Fruit fly (Drosophila melanogaster) whole organism, embryonic: ENCODE results near the gene dnc.

Source experiments
- Abd-B ChIP-seq: fragments of 200-800 bp; sonication (Bioruptor generic); optimal IDR thresholded peaks from 2 replicates; lab custom pipeline; 2018; ENCODE audit warnings: missing biosample characterization, mild to moderate bottlenecking, missing genetic modification characterization, moderate library complexity
- Aef1 ChIP-seq: fragments of 200-800 bp; sonication (Bioruptor generic); IDR thresholded peaks from 3 replicates; pipeline ENCODE4 v1.3.6; 2022; ENCODE audit warnings: missing biosample characterization, missing genetic modification characterization
- Atf3 ChIP-seq: fragments of 200-800 bp; sonication (Bioruptor generic); optimal IDR thresholded peaks from 3 replicates; lab custom pipeline; 2016; ENCODE audit warnings: missing biosample characterization, missing genetic modification characterization
- Atf6 ChIP-seq: fragments of 200-800 bp; sonication (Bioruptor generic); IDR thresholded peaks from 2 replicates; pipeline ENCODE4 v1.3.6; 2022; ENCODE audit warnings: missing biosample characterization, missing genetic modification characterization
- Bgb ChIP-seq: fragments of 200-800 bp; sonication (Bioruptor generic); IDR thresholded peaks from 2 replicates; pipeline ENCODE4 v1.3.6; 2022; ENCODE audit warnings: missing biosample characterization, missing genetic modification characterization; ENCODE audit not compliant: partially characterized antibody
- Bteb2 ChIP-seq: fragments of 200-800 bp; sonication (Bioruptor generic); optimal IDR thresholded peaks from 2 replicates; lab custom pipeline; 2016; ENCODE audit warnings: missing biosample characterization, missing genetic modification characterization
- CG11696 ChIP-seq: fragments of 200-800 bp; sonication (Bioruptor generic); IDR thresholded peaks from 2 replicates; pipeline ENCODE4 v1.3.6; 2022; ENCODE audit warnings: missing biosample characterization, missing genetic modification characterization
- CG12942 ChIP-seq: fragments of 200-800 bp; sonication (Bioruptor generic); optimal IDR thresholded peaks from 3 replicates; lab custom pipeline; 2016; ENCODE audit warnings: missing biosample characterization, missing genetic modification characterization
- CG13287 ChIP-seq: fragments of 200-800 bp; sonication (Bioruptor generic); IDR thresholded peaks from 2 replicates; pipeline ENCODE4 v1.3.6; 2022; ENCODE audit warnings: missing biosample characterization, missing genetic modification characterization; ENCODE audit not compliant: partially characterized antibody
- CG14710 ChIP-seq: fragments of 200-800 bp; sonication (Bioruptor generic); optimal IDR thresholded peaks from 3 replicates; lab custom pipeline; 2019; ENCODE audit warnings: missing biosample characterization, mild to moderate bottlenecking, missing genetic modification characterization, moderate library complexity
- CG1529 ChIP-seq: fragments of 200-800 bp; sonication (Bioruptor generic); optimal IDR thresholded peaks from 3 replicates; lab custom pipeline; 2018; ENCODE audit warnings: missing biosample characterization, missing genetic modification characterization
- CG15514 ChIP-seq: fragments of 200-800 bp; sonication (Bioruptor generic); optimal IDR thresholded peaks from 3 replicates; lab custom pipeline; 2017; ENCODE audit warnings: missing biosample characterization, missing genetic modification characterization, mild to moderate bottlenecking, moderate library complexity, missing genetic modification reagents
- CG17361 ChIP-seq: fragments of 200-800 bp; sonication (Bioruptor generic); IDR thresholded peaks from 3 replicates; pipeline ENCODE4 v1.3.6; 2022; ENCODE audit warnings: missing biosample characterization, missing genetic modification characterization
- CG18262 ChIP-seq: fragments of 200-800 bp; optimal IDR thresholded peaks from 3 replicates; lab custom pipeline; 2019; ENCODE audit warnings: missing biosample characterization, mild to moderate bottlenecking, missing genetic modification characterization, moderate library complexity
- CG2199 ChIP-seq: fragments of 200-800 bp; sonication (Bioruptor generic); IDR thresholded peaks from 3 replicates; pipeline ENCODE4 v1.3.6; 2022; ENCODE audit warnings: missing biosample characterization, missing genetic modification characterization
- CG2889 ChIP-seq: fragments of 200-800 bp; sonication (Bioruptor generic); IDR thresholded peaks from 3 replicates; pipeline ENCODE4 v1.3.6; 2022; ENCODE audit warnings: missing biosample characterization, missing genetic modification characterization
- CG30020 ChIP-seq: fragments of 200-800 bp; optimal IDR thresholded peaks from 2 replicates; lab custom pipeline; 2019; ENCODE audit warnings: missing biosample characterization, mild to moderate bottlenecking, missing genetic modification characterization, moderate library complexity
- CG34376 ChIP-seq: fragments of 200-800 bp; sonication (Bioruptor generic); optimal IDR thresholded peaks from 2 replicates; lab custom pipeline; 2018; ENCODE audit warnings: missing biosample characterization, mild to moderate bottlenecking, missing genetic modification characterization
- CG4360 ChIP-seq: fragments of 200-800 bp; sonication (Bioruptor generic); IDR thresholded peaks from 2 replicates; pipeline ENCODE4 v1.3.6; 2022; ENCODE audit warnings: missing biosample characterization, missing genetic modification characterization
- CG4424 ChIP-seq: fragments of 200-800 bp; sonication (Bioruptor generic); optimal IDR thresholded peaks from 3 replicates; lab custom pipeline; 2016; ENCODE audit warnings: missing biosample characterization, missing genetic modification characterization
- CG4820 ChIP-seq: fragments of 200-800 bp; sonication (Bioruptor generic); optimal IDR thresholded peaks from 3 replicates; lab custom pipeline; 2016; ENCODE audit warnings: missing biosample characterization, missing genetic modification characterization
- CG5180 ChIP-seq: fragments of 200-800 bp; sonication (Bioruptor generic); optimal IDR thresholded peaks from 3 replicates; lab custom pipeline; 2017; ENCODE audit warnings: missing biosample characterization, missing genetic modification characterization, mild to moderate bottlenecking, moderate library complexity, missing genetic modification reagents
- CG6791 ChIP-seq: fragments of 200-800 bp; sonication (Bioruptor generic); IDR thresholded peaks from 3 replicates; pipeline ENCODE4 v1.3.6; 2022; ENCODE audit warnings: missing biosample characterization, missing genetic modification characterization; ENCODE audit not compliant: partially characterized antibody
- CG6854 ChIP-seq: fragments of 200-800 bp; sonication (Bioruptor generic); optimal IDR thresholded peaks from 3 replicates; lab custom pipeline; 2017; ENCODE audit warnings: missing biosample characterization, mild to moderate bottlenecking, missing genetic modification characterization
- CG7372 ChIP-seq: fragments of 200-800 bp; sonication (Bioruptor generic); IDR thresholded peaks from 2 replicates; pipeline ENCODE4 v1.3.6; 2022; ENCODE audit warnings: missing biosample characterization, missing genetic modification characterization
- CG9437 ChIP-seq: fragments of 200-800 bp; sonication (Bioruptor generic); optimal IDR thresholded peaks from 2 replicates; lab custom pipeline; 2018; ENCODE audit warnings: missing biosample characterization, mild to moderate bottlenecking, missing genetic modification characterization
- Dbx ChIP-seq: fragments of 200-800 bp; sonication (Bioruptor generic); IDR thresholded peaks from 3 replicates; pipeline ENCODE4 v1.3.6; 2022; ENCODE audit warnings: missing biosample characterization, missing genetic modification characterization
- Dll ChIP-seq: fragments of 200-800 bp; sonication (Bioruptor generic); IDR thresholded peaks from 4 replicates; pipeline ENCODE4 v1.3.6; 2022; ENCODE audit warnings: missing biosample characterization, missing genetic modification characterization; ENCODE audit not compliant: partially characterized antibody
- Ets65A ChIP-seq: fragments of 200-800 bp; sonication (Bioruptor generic); peaks from one replicate; lab custom pipeline; 2016; ENCODE audit warnings: missing biosample characterization, missing genetic modification characterization
- Hand ChIP-seq: fragments of 200-800 bp; sonication (Bioruptor generic); optimal IDR thresholded peaks from 2 replicates; lab custom pipeline; 2017; ENCODE audit warnings: mild to moderate bottlenecking, missing biosample characterization, missing genetic modification reagents, missing genetic modification characterization
- Hmr ChIP-seq: fragments of 200-800 bp; sonication (Bioruptor generic); optimal IDR thresholded peaks from 3 replicates; lab custom pipeline; 2017; ENCODE audit warnings: mild to moderate bottlenecking, missing biosample characterization, missing genetic modification reagents, missing genetic modification characterization
- Meics ChIP-seq: fragments of 200-800 bp; sonication (Bioruptor generic); optimal IDR thresholded peaks from 2 replicates; lab custom pipeline; 2017; ENCODE audit warnings: missing biosample characterization, mild to moderate bottlenecking, missing genetic modification characterization
- NFAT ChIP-seq: fragments of 200-800 bp; sonication (Bioruptor generic); IDR thresholded peaks from 2 replicates; pipeline ENCODE4 v1.3.6; 2022; ENCODE audit warnings: missing biosample characterization, missing genetic modification characterization
- Oaz ChIP-seq: fragments of 200-800 bp; sonication (Bioruptor generic); IDR thresholded peaks from 2 replicates; pipeline ENCODE4 v1.3.6; 2022; ENCODE audit warnings: missing biosample characterization, missing genetic modification characterization
- br ChIP-seq: fragments of >200 bp; optimal IDR thresholded peaks from 2 replicates; lab custom pipeline; 2017
- bsh ChIP-seq, 2 experiments: fragments of 200-800 bp; sonication (Bioruptor generic); optimal IDR thresholded peaks; 2 replicates each; lab custom pipeline; 2017 to 2018; ENCODE audit warnings: mild to moderate bottlenecking in 2 of 2, missing biosample characterization in 2 of 2, missing genetic modification characterization in 2 of 2, moderate library complexity in 1 of 2
- chinmo ChIP-seq: fragments of 200-800 bp; sonication (Bioruptor generic); IDR thresholded peaks from 4 replicates; pipeline ENCODE4 v1.3.6; 2022; ENCODE audit warnings: missing biosample characterization, missing genetic modification characterization; ENCODE audit not compliant: partially characterized antibody
- chn ChIP-seq: fragments of 200-800 bp; sonication (Bioruptor generic); optimal IDR thresholded peaks from 2 replicates; lab custom pipeline; 2016; ENCODE audit warnings: missing biosample characterization, missing genetic modification characterization
- da ChIP-seq: fragments of 200-800 bp; sonication (Bioruptor generic); optimal IDR thresholded peaks from 2 replicates; lab custom pipeline; 2016; ENCODE audit warnings: missing biosample characterization, missing genetic modification characterization
- esg ChIP-seq: fragments of 200-800 bp; sonication (Bioruptor generic); conservative IDR thresholded peaks from 2 replicates; pipeline ENCODE4 v1.3.6; 2022; ENCODE audit warnings: missing biosample characterization, missing genetic modification characterization
- ftz-f1 ChIP-seq: fragments of 200-800 bp; sonication (Bioruptor generic); optimal IDR thresholded peaks from 2 replicates; lab custom pipeline; 2016; ENCODE audit warnings: missing biosample characterization, missing genetic modification characterization
- h ChIP-seq: fragments of >200 bp; optimal IDR thresholded peaks from 2 replicates; lab custom pipeline; 2017
- lola ChIP-seq, 3 experiments: fragments of >200 bp in 2 of 3; fragments of 200-800 bp in 1 of 3; sonication (Bioruptor generic) in 1 of 3; optimal IDR thresholded peaks; 2 replicates each; lab custom pipeline; 2017 to 2019; ENCODE audit warnings: missing biosample characterization in 3 of 3, missing genetic modification characterization in 3 of 3, mild to moderate bottlenecking in 1 of 3, moderate library complexity in 1 of 3
- nerfin-2 ChIP-seq: fragments of 200-800 bp; sonication (Bioruptor generic); IDR thresholded peaks from 2 replicates; pipeline ENCODE4 v1.3.6; 2022; ENCODE audit warnings: missing biosample characterization, missing genetic modification characterization; ENCODE audit not compliant: partially characterized antibody
- onecut ChIP-seq: fragments of 200-800 bp; sonication (Bioruptor generic); IDR thresholded peaks from 2 replicates; pipeline ENCODE4 v1.3.6; 2022; ENCODE audit warnings: missing biosample characterization, missing genetic modification characterization
- org-1 ChIP-seq: fragments of 200-800 bp; sonication (Bioruptor generic); optimal IDR thresholded peaks from 2 replicates; lab custom pipeline; 2017; ENCODE audit warnings: missing biosample characterization, missing genetic modification characterization
- rib ChIP-seq: fragments of 200-800 bp; sonication (Bioruptor generic); IDR thresholded peaks from 2 replicates; pipeline ENCODE4 v1.3.6; 2022; ENCODE audit warnings: missing biosample characterization, missing genetic modification characterization
- stwl ChIP-seq: fragments of 200-800 bp; sonication (Bioruptor generic); optimal IDR thresholded peaks from 3 replicates; lab custom pipeline; 2018; ENCODE audit warnings: missing biosample characterization, mild to moderate bottlenecking, missing genetic modification characterization, moderate library complexity
- tna ChIP-seq: fragments of 200-800 bp; sonication (Bioruptor generic); IDR thresholded peaks from 2 replicates; pipeline ENCODE4 v1.3.6; 2022; ENCODE audit warnings: missing biosample characterization, missing genetic modification characterization; ENCODE audit not compliant: partially characterized antibody
- unc-4 ChIP-seq: fragments of 200-800 bp; sonication (Bioruptor generic); IDR thresholded peaks from 2 replicates; pipeline ENCODE4 v1.3.6; 2022; ENCODE audit warnings: missing biosample characterization, missing genetic modification characterization; ENCODE audit not compliant: partially characterized antibody
- yki ChIP-seq: fragments of >200 bp; optimal IDR thresholded peaks from 3 replicates; lab custom pipeline; 2018

dnc gene

DNA sequence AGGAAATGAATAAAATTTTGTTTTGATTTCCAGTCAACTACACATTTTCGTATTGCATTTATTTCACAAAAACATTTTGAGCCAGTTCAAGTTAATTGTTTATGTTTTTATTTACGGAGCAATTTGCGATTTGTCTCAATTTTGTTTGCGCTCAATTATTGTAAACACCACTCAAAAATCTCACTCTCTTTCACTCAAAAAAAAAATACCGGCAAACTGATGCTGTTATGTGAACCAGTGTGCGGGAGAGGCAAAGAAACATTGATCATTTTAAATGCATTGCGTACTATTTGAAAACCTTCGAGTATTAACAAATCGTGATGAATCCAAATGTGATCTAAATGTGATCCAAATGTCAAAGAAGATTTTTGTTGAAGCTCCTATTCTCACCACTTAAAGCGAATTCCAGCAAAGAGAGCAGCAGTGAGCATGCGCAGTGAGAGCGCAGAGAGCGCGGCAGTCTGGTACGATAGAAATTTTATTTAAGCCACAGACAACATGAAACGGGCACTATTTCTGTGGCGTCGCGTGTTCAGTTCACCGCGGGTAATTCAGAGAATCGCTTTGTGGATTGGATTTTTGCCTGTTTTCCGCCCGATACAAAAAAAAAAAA is 196.5 kb downstream of the dnc start, which contains the start of gene Myc (continued):
- TF ChIP-seq ftz-f1 (GFP tag; lab: Kevin White, UChicago) (peak; percentile 55), Atf6 (GFP tag; lab: Robert Waterston, UW) (no peak), Meics (peak; percentile 12), CG13287 (GFP tag; lab: Robert Waterston, UW) (peak; percentile 58; the same call in 1 of the 2 replicates), rib (GFP tag; lab: Robert Waterston, UW) (no peak), CG6854 (GFP tag; lab: Kevin White, UChicago) (peak; percentile 6), Hmr (peak; percentile 42), CG6791 (GFP tag; lab: Robert Waterston, UW) (0 out of 3 replicates have a peak, but pooled peaks have one; percentile 33), Bgb (GFP tag; lab: Robert Waterston, UW) (peak; percentile 66), Abd-B (no peak), Dll (GFP tag; lab: Robert Waterston, UW) (peak; percentile 36; the same call in 1 of the 4 replicates), yki (peak; percentile 86), CG18262 (tag; lab: Kevin White, UChicago) (no peak), CG1529 (GFP tag; lab: Kevin White, UChicago) (no peak), lola (GFP tag; optimal IDR thresholded peaks at IDR 0.05; lab: Kevin White, UChicago) (no peak), CG34376 (GFP tag; lab: Kevin White, UChicago) (peak; percentile 81), stwl (tag; lab: Kevin White, UChicago) (peak; percentile 8), br (lab: Kevin White, UChicago) (no peak), CG15514 (GFP tag; lab: Kevin White, UChicago) (peak; percentile 20), CG12942 (no peak), chinmo (GFP tag; lab: Robert Waterston, UW) (peak; percentile 94; the same call in 3 of the 4 replicates), CG2199 (GFP tag; lab: Robert Waterston, UW) (peak; percentile 92), unc-4 (GFP tag; lab: Robert Waterston, UW) (no peak), Aef1 (no peak), bsh (GFP tag; optimal IDR thresholded peaks at IDR 0.05; lab: Kevin White, UChicago) (no peak), CG2889 (GFP tag; lab: Robert Waterston, UW) (no peak), CG4820 (GFP tag; lab: Kevin White, UChicago) (no peak), tna (no peak), chn (no peak), onecut (GFP tag; lab: Robert Waterston, UW) (0 out of 2 replicates have a peak, but pooled peaks have one; percentile 6), CG11696 (GFP tag; lab: Robert Waterston, UW) (0 out of 2 replicates have a peak, but pooled peaks have one; percentile 44), Dbx (0 out of 3 replicates have a peak, but pooled peaks have one; percentile 32), NFAT (GFP tag; lab: Robert Waterston, UW) (peak; percentile 42; the same call in 1 of the 2 replicates), CG17361 (GFP tag; lab: Robert Waterston, UW) (0 out of 3 replicates have a peak, but pooled peaks have one; percentile 9)
- TF ChIP-seq, all 482 proteins: peak for 70

DNA sequence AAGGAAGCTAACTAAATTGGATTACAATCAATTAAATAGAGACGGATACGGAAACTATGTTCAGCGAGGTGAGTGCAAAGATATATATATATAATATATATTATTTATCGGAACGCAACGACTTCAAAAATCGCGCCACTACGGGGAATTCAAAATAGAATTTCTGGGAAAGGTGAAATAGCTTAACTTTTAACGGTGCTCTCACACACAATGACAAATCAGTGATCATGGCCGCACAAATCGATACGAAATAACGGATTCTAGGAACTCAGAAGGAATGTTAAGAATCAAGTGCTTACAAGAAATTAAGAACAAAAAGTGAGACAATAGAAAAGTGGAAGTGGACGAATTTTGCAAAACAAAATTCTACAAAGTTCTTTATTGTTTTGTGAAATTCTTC is 197.4 kb downstream of the dnc start:
- TF ChIP-seq org-1 (no peak), Ets65A (GFP tag; lab: Kevin White, UChicago) (no peak), da (GFP tag; lab: Kevin White, UChicago) (no peak), CG4360 (GFP tag; lab: Robert Waterston, UW) (no peak), Hand (GFP tag; lab: Kevin White, UChicago) (no peak), CG5180 (GFP tag; lab: Kevin White, UChicago) (no peak), CG30020 (tag; lab: Kevin White, UChicago) (no peak), CG7372 (no peak), h (no peak), esg (no peak), nerfin-2 (no peak), Oaz (no peak), Atf3 (no peak), Dll (GFP tag; lab: Robert Waterston, UW) (no peak), CG4424 (no peak), CG14710 (no peak), Bteb2 (GFP tag; lab: Kevin White, UChicago) (no peak), CG9437 (GFP tag; lab: Kevin White, UChicago) (no peak)
